Worm (Caenorhabditis elegans): ENCODE measurements around the gene D2062.13.

- TF ChIP-seq blmp-1 (tag; optimal IDR thresholded peaks at IDR 0.05) (no peak), hlh-17 (GFP tag; optimal IDR thresholded peaks at IDR 0.05; ENCODE audit: borderline replicate concordance) (no peak), alr-1 (tag; optimal IDR thresholded peaks at IDR 0.05; ENCODE audit: borderline replicate concordance) (no peak)
These were observed 32.1 kb downstream of the D2062.13 start, which contains the start of gene F22E5.11 for ce11 chrII:2644498-2644897.
